Worm (Caenorhabditis elegans): Measurements from ENCODE around the gene C03H12.1.
A peak's percentile ranks its signal among the peaks of the same experiment; 100 is the strongest.

Gene C03H12.1

DNA sequence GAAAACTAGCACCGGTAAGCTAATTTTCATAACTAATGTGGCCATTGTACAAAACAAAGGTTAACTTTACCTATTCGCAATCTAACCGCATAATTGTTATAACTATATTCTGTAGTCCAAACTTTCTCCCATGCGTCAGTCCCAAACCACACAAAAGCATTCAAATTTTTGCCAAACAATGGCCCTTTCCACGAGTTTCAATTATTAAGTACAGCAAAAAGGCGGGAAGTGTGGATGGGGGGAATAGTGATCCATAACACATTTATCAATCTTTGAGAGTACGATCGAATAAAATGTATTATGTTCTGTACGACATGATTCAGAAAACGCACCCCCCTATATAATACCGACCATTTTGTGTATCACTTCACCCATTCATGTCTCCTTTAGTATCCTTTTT, 29.1 kb downstream of the C03H12.1 start, which contains the start of gene ZK662.6:
Gene ZK662.6, plus strand, starts transcription at position 301 of the 400 bp plus-strand sequence.
- TF ChIP-seq flt-1 (GFP tag; IDR thresholded peaks at IDR 0.05), result no peak
- TF ChIP-seq med-1 (GFP tag; optimal IDR thresholded peaks at IDR 0.05; ENCODE audit: insufficient read depth), result no peak
- no peak for TF ChIP-seq cog-1 (tag; optimal IDR thresholded peaks at IDR 0.05)
- no peak for TF ChIP-seq ztf-23 (GFP tag; IDR thresholded peaks at IDR 0.05)
- no peak for TF ChIP-seq klf-2 (GFP tag; conservative IDR thresholded peaks at IDR 0.05)
- TF ChIP-seq ref-1 (GFP tag; conservative IDR thresholded peaks at IDR 0.05), result no peak
- no peak for TF ChIP-seq T22C8.4 (GFP tag; IDR thresholded peaks at IDR 0.05)
- TF ChIP-seq ztf-29 (GFP tag; IDR thresholded peaks at IDR 0.05), result no peak
- TF ChIP-seq tab-1 (GFP tag; IDR thresholded peaks at IDR 0.05), result no peak

DNA sequence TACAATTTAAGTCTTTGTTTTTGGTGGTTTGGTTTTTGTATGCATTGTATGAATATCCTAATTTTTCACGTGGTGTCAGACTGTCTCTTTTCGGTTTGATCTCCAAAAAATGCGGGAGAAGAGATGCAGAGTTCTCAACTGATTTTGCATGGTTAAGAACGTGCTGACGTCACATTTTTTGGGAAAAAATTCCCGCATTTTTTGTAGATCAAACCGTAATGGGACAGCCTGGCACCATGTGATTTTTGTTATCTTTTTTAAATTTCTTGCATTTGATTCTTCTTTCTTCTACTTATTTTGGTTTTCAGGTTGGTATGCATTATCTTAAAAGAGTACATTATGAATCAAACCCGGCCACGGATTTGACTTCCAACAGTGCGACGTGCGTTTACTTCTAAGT, 32.1 kb downstream of the C03H12.1 start, which contains the start of gene ZK662.5:
Gene ZK662.5, plus strand, starts transcription at position 301 of the 400 bp plus-strand sequence.
- TF ChIP-seq med-1 (GFP tag; optimal IDR thresholded peaks at IDR 0.05; ENCODE audit: insufficient read depth), result no peak
- no peak for TF ChIP-seq klf-2 (GFP tag; conservative IDR thresholded peaks at IDR 0.05)
- TF ChIP-seq T22C8.4 (GFP tag; IDR thresholded peaks at IDR 0.05), result no peak
- TF ChIP-seq tab-1 (GFP tag; IDR thresholded peaks at IDR 0.05), result no peak
- no peak for TF ChIP-seq ztf-23 (GFP tag; IDR thresholded peaks at IDR 0.05)
- TF ChIP-seq flt-1 (GFP tag; IDR thresholded peaks at IDR 0.05), result no peak
- TF ChIP-seq ref-1 (GFP tag; conservative IDR thresholded peaks at IDR 0.05), result no peak
- no peak for TF ChIP-seq ztf-29 (GFP tag; IDR thresholded peaks at IDR 0.05)
- no peak for TF ChIP-seq cog-1 (tag; optimal IDR thresholded peaks at IDR 0.05)

DNA sequence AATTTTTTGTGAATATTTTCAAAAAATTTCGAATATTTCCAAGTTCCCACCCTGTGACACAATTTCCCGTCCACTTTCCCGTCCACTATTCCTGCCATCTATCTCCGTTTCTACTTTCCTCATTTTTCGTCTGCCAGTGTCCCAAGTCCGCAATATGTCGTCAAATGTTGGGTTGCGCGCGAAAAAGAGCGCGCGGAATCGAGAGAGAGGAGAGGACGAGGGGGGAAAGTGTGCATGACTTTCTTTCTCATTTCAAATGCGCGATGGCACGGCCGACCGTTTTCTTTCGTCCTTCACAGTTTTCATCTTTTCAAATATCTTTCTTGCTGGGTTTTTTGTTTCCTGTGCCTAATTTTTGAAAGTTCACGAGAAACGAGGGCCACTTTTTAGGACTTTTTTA, 35.7 kb downstream of the C03H12.1 start:
- TF ChIP-seq klf-2 (GFP tag; conservative IDR thresholded peaks at IDR 0.05) (no peak), T22C8.4 (GFP tag; IDR thresholded peaks at IDR 0.05) (no peak), ztf-23 (GFP tag; IDR thresholded peaks at IDR 0.05) (no peak), ztf-29 (GFP tag; IDR thresholded peaks at IDR 0.05) (no peak), ref-1 (GFP tag; conservative IDR thresholded peaks at IDR 0.05) (no peak), flt-1 (GFP tag; IDR thresholded peaks at IDR 0.05) (no peak), tab-1 (GFP tag; IDR thresholded peaks at IDR 0.05) (no peak), med-1 (GFP tag; optimal IDR thresholded peaks at IDR 0.05; ENCODE audit: insufficient read depth) (no peak), cog-1 (tag; optimal IDR thresholded peaks at IDR 0.05) (no peak)

DNA sequence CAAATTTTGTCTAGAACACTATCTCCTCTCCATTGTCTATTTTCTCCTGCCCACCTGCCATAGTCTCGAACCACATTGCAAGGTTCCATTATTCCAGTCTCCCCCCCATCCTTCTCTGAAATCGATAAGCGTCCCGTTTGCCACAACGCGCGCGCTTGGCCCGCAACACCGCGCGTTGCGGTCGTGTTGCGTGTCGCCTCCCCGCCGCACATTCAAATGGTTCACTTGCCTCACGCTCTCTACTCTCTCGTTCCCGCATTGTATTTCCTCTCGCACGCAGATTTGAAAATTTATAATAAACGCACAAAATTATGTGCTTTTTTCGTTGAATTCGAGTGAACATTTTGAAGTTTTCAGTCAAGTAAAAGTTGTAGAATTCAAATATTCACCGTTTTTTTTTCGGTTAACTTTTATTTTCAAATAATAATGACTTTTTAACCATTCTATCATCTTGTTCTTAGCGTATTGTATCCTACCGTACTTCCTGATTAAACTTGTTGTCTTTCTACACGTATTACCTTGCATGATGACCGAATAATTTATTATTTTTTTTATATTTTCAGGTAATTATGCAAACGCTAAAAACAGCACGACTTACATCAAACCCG, 36.4 kb downstream of the C03H12.1 start, which contains the start of gene lin-15B:
Gene lin-15B, plus strand, starts transcription at position 558 of the 608 bp plus-strand sequence.
- 0 out of 2 replicates have a peak, but pooled peaks have one; percentile 25 for TF ChIP-seq T22C8.4 (GFP tag; IDR thresholded peaks at IDR 0.05)
- TF ChIP-seq ref-1 (GFP tag; conservative IDR thresholded peaks at IDR 0.05), result no peak

DNA sequence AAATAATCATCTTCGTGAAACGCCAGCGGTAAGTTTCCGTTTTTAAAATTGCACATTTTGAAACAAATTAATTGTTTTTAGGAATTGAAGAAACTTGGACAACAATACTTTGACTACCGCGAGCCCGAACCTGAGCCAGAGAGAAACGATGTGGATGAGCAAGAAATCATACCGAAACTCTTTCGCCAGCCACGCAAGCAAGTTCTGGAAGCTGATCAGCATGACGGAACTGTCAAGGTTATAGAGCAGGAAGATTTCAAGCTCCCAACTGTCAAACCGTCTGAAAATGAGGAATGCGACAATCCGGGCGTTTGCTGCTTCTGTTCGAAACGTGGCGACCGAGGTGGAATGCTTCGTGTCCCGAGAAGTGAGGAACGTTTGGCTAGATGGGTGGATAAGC, 41.1 kb downstream of the C03H12.1 start:
- no peak for TF ChIP-seq ztf-23 (GFP tag; IDR thresholded peaks at IDR 0.05)
- no peak for TF ChIP-seq ref-1 (GFP tag; conservative IDR thresholded peaks at IDR 0.05)
- no peak for TF ChIP-seq med-1 (GFP tag; optimal IDR thresholded peaks at IDR 0.05; ENCODE audit: insufficient read depth)
- no peak for TF ChIP-seq flt-1 (GFP tag; IDR thresholded peaks at IDR 0.05)
- TF ChIP-seq ztf-29 (GFP tag; IDR thresholded peaks at IDR 0.05), result no peak
- TF ChIP-seq tab-1 (GFP tag; IDR thresholded peaks at IDR 0.05), result no peak
- TF ChIP-seq cog-1 (tag; optimal IDR thresholded peaks at IDR 0.05), result no peak
- no peak for TF ChIP-seq T22C8.4 (GFP tag; IDR thresholded peaks at IDR 0.05)

DNA sequence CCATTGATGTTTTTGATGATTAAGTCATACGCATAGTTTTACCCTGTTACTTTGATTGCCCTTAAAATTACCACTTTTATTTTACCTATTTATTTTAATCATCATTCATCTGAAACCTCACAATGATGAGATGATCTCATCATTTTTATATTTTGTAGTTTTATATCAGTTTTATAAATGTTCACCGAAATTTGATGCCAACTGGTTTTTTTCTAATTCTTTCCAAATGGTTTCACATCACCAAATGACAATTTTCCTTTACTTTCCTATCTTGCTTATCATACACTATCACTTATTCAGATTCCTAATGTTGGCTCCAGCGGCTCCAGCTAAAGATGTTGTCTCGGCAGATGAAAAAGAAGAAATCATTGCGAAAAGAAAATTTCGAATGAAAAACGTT, 42.4 kb downstream of the C03H12.1 start, which contains the start of gene lin-15A:
Gene lin-15A, plus strand, starts transcription at position 301 of the 400 bp plus-strand sequence.
- no peak for TF ChIP-seq klf-2 (GFP tag; conservative IDR thresholded peaks at IDR 0.05)
- no peak for TF ChIP-seq cog-1 (tag; optimal IDR thresholded peaks at IDR 0.05)
- TF ChIP-seq flt-1 (GFP tag; IDR thresholded peaks at IDR 0.05), result no peak
- no peak for TF ChIP-seq ztf-29 (GFP tag; IDR thresholded peaks at IDR 0.05)
- TF ChIP-seq T22C8.4 (GFP tag; IDR thresholded peaks at IDR 0.05), result no peak
- no peak for TF ChIP-seq tab-1 (GFP tag; IDR thresholded peaks at IDR 0.05)
- no peak for TF ChIP-seq med-1 (GFP tag; optimal IDR thresholded peaks at IDR 0.05; ENCODE audit: insufficient read depth)
- no peak for TF ChIP-seq ref-1 (GFP tag; conservative IDR thresholded peaks at IDR 0.05)
- TF ChIP-seq ztf-23 (GFP tag; IDR thresholded peaks at IDR 0.05), result no peak

DNA sequence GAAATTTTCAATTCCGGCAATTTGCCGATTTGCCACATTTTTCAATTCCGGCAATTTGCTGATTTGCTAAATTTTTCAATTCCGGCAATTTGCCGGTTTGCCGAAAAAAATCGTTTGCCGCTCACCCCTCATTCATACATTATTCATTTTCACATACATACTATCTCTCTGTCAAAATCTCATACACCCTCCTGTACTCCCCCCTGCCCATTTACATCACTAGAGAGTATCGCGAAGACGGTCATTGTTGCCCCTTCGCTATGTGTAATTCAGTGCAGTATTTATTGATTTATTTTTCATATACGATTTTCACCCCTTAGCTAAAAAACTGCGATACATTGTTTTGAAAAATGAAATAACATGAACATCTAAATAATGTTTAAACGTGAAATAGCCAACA, 47.2 kb downstream of the C03H12.1 start:
- no peak for TF ChIP-seq flt-1 (GFP tag; IDR thresholded peaks at IDR 0.05)
- TF ChIP-seq T22C8.4 (GFP tag; IDR thresholded peaks at IDR 0.05), result peak; percentile 90
- TF ChIP-seq klf-2 (GFP tag; conservative IDR thresholded peaks at IDR 0.05), result no peak
- no peak for TF ChIP-seq cog-1 (tag; optimal IDR thresholded peaks at IDR 0.05)
- TF ChIP-seq ztf-23 (GFP tag; IDR thresholded peaks at IDR 0.05), result 0 out of 2 replicates have a peak, but pooled peaks have one; percentile 36

DNA sequence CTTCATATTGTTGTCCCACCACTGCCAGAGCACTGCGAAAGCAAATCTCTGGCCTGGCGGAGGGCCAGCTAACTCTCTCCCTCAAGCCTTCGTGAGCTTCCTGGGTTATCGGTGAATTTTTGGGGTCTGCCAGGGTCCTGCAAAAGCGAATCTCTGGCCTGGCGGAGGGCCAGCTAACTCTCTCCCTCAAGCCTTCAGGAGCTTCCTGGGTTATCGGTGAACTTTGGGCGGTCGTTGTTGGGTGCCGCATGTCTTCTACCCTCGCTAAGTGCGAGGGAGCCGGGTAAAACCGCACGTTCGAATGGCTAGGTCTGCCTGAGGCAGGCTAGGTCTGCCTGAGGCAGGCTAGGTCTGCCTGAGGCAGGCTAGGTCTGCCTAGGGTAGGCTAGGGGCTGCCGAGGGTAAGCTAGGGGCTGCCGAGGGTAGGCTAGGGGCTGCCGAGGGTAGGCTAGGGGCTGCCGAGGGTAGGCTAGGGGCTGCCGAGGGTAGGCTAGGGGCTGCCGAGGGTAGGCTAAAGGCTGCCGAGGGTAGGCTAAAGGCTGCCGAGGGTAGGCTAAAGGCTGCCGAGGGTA, 49.3 kb downstream of the C03H12.1 start:
- TF ChIP-seq T22C8.4 (GFP tag; IDR thresholded peaks at IDR 0.05) (peak; percentile 29; the same call in 1 of the 2 replicates), flt-1 (GFP tag; IDR thresholded peaks at IDR 0.05) (peak; percentile 23; the same call in 1 of the 2 replicates)

DNA sequence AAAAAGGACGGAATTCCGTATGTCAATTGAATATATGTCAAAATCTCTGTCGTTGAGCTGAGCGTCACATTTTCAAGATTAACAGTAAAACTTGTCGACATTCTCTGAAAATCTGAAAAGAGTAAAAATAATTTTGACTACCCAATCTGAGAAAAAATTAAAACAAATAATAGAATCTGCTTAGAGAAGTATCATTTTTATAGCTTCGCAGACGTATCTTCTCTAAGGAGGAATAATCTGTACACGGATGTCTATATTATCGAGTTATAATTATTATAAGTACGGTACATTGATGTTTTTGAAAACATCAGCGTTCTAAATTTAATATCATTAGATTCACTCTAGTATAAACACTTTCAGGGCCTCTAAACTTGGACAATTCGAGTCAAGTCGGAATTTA, 51.3 kb downstream of the C03H12.1 start, which contains the start of gene srg-64:
Gene srg-64, minus strand, starts transcription at position 101 of the 400 bp plus-strand sequence.
- TF ChIP-seq klf-2 (GFP tag; conservative IDR thresholded peaks at IDR 0.05) (no peak), med-1 (GFP tag; optimal IDR thresholded peaks at IDR 0.05; ENCODE audit: insufficient read depth) (no peak), ztf-29 (GFP tag; IDR thresholded peaks at IDR 0.05) (no peak), T22C8.4 (GFP tag; IDR thresholded peaks at IDR 0.05) (no peak), flt-1 (GFP tag; IDR thresholded peaks at IDR 0.05) (no peak), tab-1 (GFP tag; IDR thresholded peaks at IDR 0.05) (no peak), cog-1 (tag; optimal IDR thresholded peaks at IDR 0.05) (no peak), ztf-23 (GFP tag; IDR thresholded peaks at IDR 0.05) (no peak)

DNA sequence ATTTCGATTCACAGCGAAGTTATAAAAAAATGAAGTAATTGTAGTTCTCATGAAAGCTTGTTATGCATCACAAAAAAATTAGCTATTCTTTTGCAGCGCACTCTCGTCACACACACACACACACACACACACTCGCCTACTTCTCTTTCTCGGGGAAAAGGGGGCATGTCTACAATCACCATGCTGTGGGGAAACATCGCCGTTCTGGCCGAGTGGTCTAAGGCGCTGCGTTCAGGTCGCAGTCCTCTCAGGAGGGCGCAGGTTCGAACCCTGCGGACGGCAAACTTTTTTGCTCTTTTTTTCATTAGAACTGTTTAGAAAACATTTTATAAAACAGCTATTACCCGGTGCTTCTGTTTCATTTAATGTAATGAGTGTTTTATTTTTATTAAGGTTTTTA, 52.6 kb downstream of the C03H12.1 start:
- TF ChIP-seq med-1 (GFP tag; optimal IDR thresholded peaks at IDR 0.05; ENCODE audit: insufficient read depth) (peak; percentile 68), flt-1 (GFP tag; IDR thresholded peaks at IDR 0.05) (peak; percentile 96), T22C8.4 (GFP tag; IDR thresholded peaks at IDR 0.05) (peak; percentile 91), cog-1 (tag; optimal IDR thresholded peaks at IDR 0.05) (peak; percentile 84), ref-1 (GFP tag; conservative IDR thresholded peaks at IDR 0.05) (peak; percentile 88), tab-1 (GFP tag; IDR thresholded peaks at IDR 0.05) (peak; percentile 96), ztf-29 (GFP tag; IDR thresholded peaks at IDR 0.05) (peak; percentile 88), ztf-23 (GFP tag; IDR thresholded peaks at IDR 0.05) (peak; percentile 95), klf-2 (GFP tag; conservative IDR thresholded peaks at IDR 0.05) (peak; percentile 92)
